Worm (Caenorhabditis elegans) whole organism, late embryonic: ENCODE data around the gene mboa-2.
A peak's percentile ranks its signal among the peaks of the same experiment; 100 is the strongest.

Experiments
- F13H6.1 ChIP-seq: sonication (generic microtip); optimal IDR thresholded peaks from 2 replicates; lab custom pipeline; 2016; ENCODE audit warnings: missing genetic modification characterization, missing compliant biosample characterization
- Y22D7AL.16 ChIP-seq: sonication (generic microtip); optimal IDR thresholded peaks from 2 replicates; lab custom pipeline; 2016; ENCODE audit warnings: missing genetic modification characterization, missing compliant biosample characterization
- ama-1 ChIP-seq: fragments of 150-350 bp; optimal IDR thresholded peaks from 2 replicates; lab custom pipeline; 2014
- ceh-14 ChIP-seq: sonication (generic microtip); optimal IDR thresholded peaks from 2 replicates; lab custom pipeline; 2016; ENCODE audit warnings: missing genotype, missing genetic modification characterization, missing compliant biosample characterization
- ceh-18 ChIP-seq: sonication (generic microtip); optimal IDR thresholded peaks from 2 replicates; lab custom pipeline; 2016; ENCODE audit warnings: missing genetic modification characterization, missing compliant biosample characterization
- ceh-2 ChIP-seq: sonication (generic microtip); optimal IDR thresholded peaks from 2 replicates; lab custom pipeline; 2016; ENCODE audit warnings: missing genotype, missing genetic modification characterization, missing compliant biosample characterization
- ceh-22 ChIP-seq: sonication (generic microtip); optimal IDR thresholded peaks from 2 replicates; lab custom pipeline; 2017; ENCODE audit warnings: missing biosample characterization, missing genetic modification characterization
- ceh-24 ChIP-seq: sonication (generic microtip); optimal IDR thresholded peaks from 2 replicates; lab custom pipeline; 2016; ENCODE audit warnings: mild to moderate bottlenecking, missing genetic modification characterization, missing compliant biosample characterization
- ceh-30 ChIP-seq: fragments of 150-350 bp; optimal IDR thresholded peaks from 2 replicates; lab custom pipeline; 2014; ENCODE audit warnings: missing biosample characterization, missing genetic modification characterization
- ceh-31 ChIP-seq: sonication (generic microtip); optimal IDR thresholded peaks from 2 replicates; lab custom pipeline; 2016; ENCODE audit warnings: missing genetic modification characterization, missing compliant biosample characterization
- ceh-34 ChIP-seq: sonication (generic microtip); optimal IDR thresholded peaks from 2 replicates; lab custom pipeline; 2016; ENCODE audit warnings: mild to moderate bottlenecking, missing genetic modification characterization, missing compliant biosample characterization
- dmd-4 ChIP-seq: sonication (generic microtip); optimal IDR thresholded peaks from 2 replicates; lab custom pipeline; 2016; ENCODE audit warnings: borderline replicate concordance, missing genetic modification characterization, missing compliant biosample characterization
- dve-1 ChIP-seq: sonication (generic microtip); optimal IDR thresholded peaks from 2 replicates; lab custom pipeline; 2017; ENCODE audit warnings: antibody characterized with exemption, mild to moderate bottlenecking, missing genetic modification characterization, missing compliant biosample characterization
- elt-2 ChIP-seq: sonication (generic microtip); optimal IDR thresholded peaks from 2 replicates; lab custom pipeline; 2016; ENCODE audit warnings: missing genetic modification reagents, missing genetic modification characterization, missing compliant biosample characterization
- elt-4 ChIP-seq: sonication (generic microtip); optimal IDR thresholded peaks from 2 replicates; lab custom pipeline; 2016; ENCODE audit warnings: missing genetic modification characterization, missing compliant biosample characterization
- ets-4 ChIP-seq: sonication (generic microtip); optimal IDR thresholded peaks from 2 replicates; lab custom pipeline; 2016; ENCODE audit warnings: missing genetic modification characterization, missing compliant biosample characterization
- eyg-1 ChIP-seq: sonication (generic microtip); optimal IDR thresholded peaks from 2 replicates; lab custom pipeline; 2016; ENCODE audit warnings: missing genotype, missing genetic modification characterization, missing compliant biosample characterization
- fkh-6 ChIP-seq: sonication (generic microtip); optimal IDR thresholded peaks from 2 replicates; lab custom pipeline; 2016; ENCODE audit warnings: missing genetic modification characterization, missing compliant biosample characterization
- hlh-13 ChIP-seq: fragments of 200-800 bp; sonication (Bioruptor generic); optimal IDR thresholded peaks from 2 replicates; lab custom pipeline; 2018; ENCODE audit warnings: mild to moderate bottlenecking, missing genetic modification characterization, missing compliant biosample characterization
- hlh-30 ChIP-seq: sonication (generic microtip); optimal IDR thresholded peaks from 2 replicates; lab custom pipeline; 2017; ENCODE audit warnings: antibody characterized with exemption, missing genetic modification characterization, missing compliant biosample characterization; ENCODE audit not compliant: insufficient read depth
- hlh-8 ChIP-seq: sonication (generic microtip); optimal IDR thresholded peaks from 2 replicates; lab custom pipeline; 2016; ENCODE audit warnings: missing genotype, missing genetic modification characterization, missing compliant biosample characterization
- lim-6 ChIP-seq: sonication (generic microtip); optimal IDR thresholded peaks from 2 replicates; lab custom pipeline; 2016; ENCODE audit warnings: missing genetic modification characterization, missing compliant biosample characterization
- nfya-1 ChIP-seq: sonication (generic microtip); optimal IDR thresholded peaks from 2 replicates; lab custom pipeline; 2017; ENCODE audit warnings: missing genetic modification characterization, mild to moderate bottlenecking, missing compliant biosample characterization, antibody characterized with exemption, moderate library complexity
- npax-4 ChIP-seq: sonication (generic microtip); optimal IDR thresholded peaks from 2 replicates; lab custom pipeline; 2016; ENCODE audit warnings: missing genetic modification characterization, missing compliant biosample characterization
- odd-2 ChIP-seq: sonication (generic microtip); optimal IDR thresholded peaks from 2 replicates; lab custom pipeline; 2017; ENCODE audit warnings: antibody characterized with exemption, mild to moderate bottlenecking, missing genetic modification characterization, missing compliant biosample characterization
- pat-9 ChIP-seq: fragments of 200-800 bp; sonication (Bioruptor generic); optimal IDR thresholded peaks from 2 replicates; lab custom pipeline; 2018; ENCODE audit warnings: mild to moderate bottlenecking, missing genetic modification characterization, moderate library complexity, missing compliant biosample characterization
- pax-1 ChIP-seq: fragments of 150-350 bp; optimal IDR thresholded peaks from 2 replicates; lab custom pipeline; 2014; ENCODE audit warnings: missing biosample characterization, missing genetic modification characterization
- pha-2 ChIP-seq: sonication (generic microtip); optimal IDR thresholded peaks from 2 replicates; lab custom pipeline; 2017; ENCODE audit warnings: mild to moderate bottlenecking, missing genetic modification characterization, missing compliant biosample characterization
- ref-2 ChIP-seq: sonication (generic microtip); optimal IDR thresholded peaks from 2 replicates; lab custom pipeline; 2016; ENCODE audit warnings: missing genetic modification characterization, missing compliant biosample characterization
- rnt-1 ChIP-seq: sonication (generic microtip); optimal IDR thresholded peaks from 2 replicates; lab custom pipeline; 2016; ENCODE audit warnings: missing genetic modification characterization, missing compliant biosample characterization
- sdc-2 ChIP-seq: sonication (generic microtip); optimal IDR thresholded peaks from 2 replicates; lab custom pipeline; 2016; ENCODE audit warnings: missing genotype, missing genetic modification characterization, missing compliant biosample characterization
- tbx-2 ChIP-seq: sonication (generic microtip); optimal IDR thresholded peaks from 2 replicates; lab custom pipeline; 2016; ENCODE audit warnings: missing genetic modification characterization, missing compliant biosample characterization
- tbx-7 ChIP-seq: sonication (generic microtip); optimal IDR thresholded peaks from 2 replicates; lab custom pipeline; 2016; ENCODE audit warnings: missing genotype, missing genetic modification characterization, missing compliant biosample characterization
- ttx-3 ChIP-seq: sonication (generic microtip); optimal IDR thresholded peaks from 2 replicates; lab custom pipeline; 2016; ENCODE audit warnings: missing genetic modification reagents, missing genetic modification characterization, missing compliant biosample characterization
- unc-55 ChIP-seq: sonication (generic microtip); optimal IDR thresholded peaks from 2 replicates; lab custom pipeline; 2017; ENCODE audit warnings: missing biosample characterization, missing genetic modification reagents, missing genetic modification characterization

The mboa-2 gene

DNA sequence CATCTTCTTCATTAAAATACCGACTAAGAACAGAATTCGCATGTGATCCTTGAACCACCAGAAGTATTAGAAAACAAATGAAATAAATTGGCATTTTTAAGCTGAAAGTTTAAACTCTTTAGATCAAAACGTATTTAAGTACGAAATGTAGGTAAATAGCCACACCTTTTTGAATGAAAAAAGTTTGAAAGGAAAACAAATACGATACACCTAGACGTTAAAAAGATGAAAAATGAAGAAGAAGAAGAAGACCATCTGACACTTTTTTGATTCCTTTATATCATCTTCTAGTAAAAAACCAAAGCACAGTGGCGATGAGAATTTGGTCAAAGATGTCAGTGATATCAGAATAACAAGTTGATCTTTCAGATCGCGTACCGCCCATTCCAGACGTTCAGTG lies 26.4 kb downstream of the mboa-2 start, which contains the start of gene Y42A5A.3:
Y42A5A.3 (minus strand) TSS at position 101 of the 400 bp plus-strand sequence.
- no peak for TF ChIP-seq npax-4 (tag; lab: Kevin White, UChicago)
- no peak for TF ChIP-seq tbx-7 (tag; lab: Kevin White, UChicago)
- TF ChIP-seq elt-4 (tag; lab: Kevin White, UChicago), result no peak
- no peak for TF ChIP-seq ama-1 (lab: Kevin White, UChicago)
- TF ChIP-seq ceh-18 (tag; lab: Kevin White, UChicago), result no peak
- no peak for TF ChIP-seq hlh-13 (GFP tag; lab: Kevin White, UChicago)
- TF ChIP-seq ceh-24, result no peak
- TF ChIP-seq fkh-6 (tag; lab: Kevin White, UChicago), result no peak
- no peak for TF ChIP-seq dve-1 (tag; lab: Kevin White, UChicago)
- TF ChIP-seq nfya-1 (tag; lab: Kevin White, UChicago), result no peak
- no peak for TF ChIP-seq F13H6.1 (tag; lab: Kevin White, UChicago)
- no peak for TF ChIP-seq hlh-30 (tag; lab: Kevin White, UChicago)

DNA sequence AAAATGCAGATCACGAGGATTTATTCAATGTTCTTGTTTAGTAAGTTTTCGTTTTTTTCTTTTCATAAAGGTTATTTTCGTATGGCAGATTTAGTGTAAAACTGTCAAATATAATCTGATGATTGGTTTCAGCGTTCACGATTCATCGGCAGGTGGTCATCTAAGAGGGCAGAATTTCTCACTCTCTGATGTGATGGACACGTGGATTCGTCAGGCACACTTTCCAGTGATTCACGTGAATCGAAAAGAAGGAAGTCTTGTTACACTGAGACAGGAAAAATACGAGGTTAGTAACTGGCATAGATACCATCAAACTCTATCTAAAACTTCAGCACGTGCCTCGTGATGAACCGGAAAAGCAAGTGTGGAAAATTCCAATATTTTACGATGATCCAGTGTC lies 27.6 kb downstream of the mboa-2 start:
- TF ChIP-seq ceh-30 (tag; lab: Kevin White, UChicago) (no peak), eyg-1 (tag; lab: Kevin White, UChicago) (no peak), sdc-2 (no peak)

- no peak for TF ChIP-seq ceh-14 (tag; lab: Kevin White, UChicago)
- TF ChIP-seq rnt-1, result peak; percentile 69
Measured at ce11 chrV:11093163-11094091, 28.9 kb downstream of the mboa-2 start, which contains the start of gene lact-8. TSS of gene lact-8 (minus strand) at chrV:11093607.

DNA sequence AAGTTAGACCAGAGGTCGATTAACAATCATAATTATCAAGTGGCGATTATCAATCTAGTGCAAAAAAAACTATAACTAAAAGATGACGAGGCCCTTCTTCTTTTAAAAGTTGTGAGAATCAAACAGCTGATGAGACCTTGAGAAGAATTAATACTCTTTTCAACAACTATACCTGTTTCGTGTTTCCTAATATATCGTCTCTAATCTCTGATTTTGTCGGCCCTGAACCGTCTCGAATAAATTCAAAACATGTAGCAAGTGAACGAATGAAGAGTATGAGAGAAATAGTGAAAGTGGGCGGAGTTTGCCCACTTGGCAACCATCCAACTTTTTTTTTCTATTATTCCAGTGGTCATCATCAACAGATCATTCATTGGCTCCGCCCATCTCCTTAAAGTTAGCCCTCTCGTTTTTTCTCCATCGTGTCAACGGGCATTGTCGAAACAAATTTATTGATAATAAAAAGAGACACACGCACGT lies 34.7 kb downstream of the mboa-2 start, which contains the start of gene Y42A5A.1:
Y42A5A.1 (plus strand) TSS at position 430 of the 480 bp plus-strand sequence.
- TF ChIP-seq hlh-8 (tag; lab: Kevin White, UChicago), result no peak
- TF ChIP-seq eyg-1 (tag; lab: Kevin White, UChicago), result no peak
- TF ChIP-seq lim-6, result no peak
- TF ChIP-seq Y22D7AL.16 (tag; lab: Kevin White, UChicago), result no peak
- TF ChIP-seq, all 69 proteins: peak for 0

DNA sequence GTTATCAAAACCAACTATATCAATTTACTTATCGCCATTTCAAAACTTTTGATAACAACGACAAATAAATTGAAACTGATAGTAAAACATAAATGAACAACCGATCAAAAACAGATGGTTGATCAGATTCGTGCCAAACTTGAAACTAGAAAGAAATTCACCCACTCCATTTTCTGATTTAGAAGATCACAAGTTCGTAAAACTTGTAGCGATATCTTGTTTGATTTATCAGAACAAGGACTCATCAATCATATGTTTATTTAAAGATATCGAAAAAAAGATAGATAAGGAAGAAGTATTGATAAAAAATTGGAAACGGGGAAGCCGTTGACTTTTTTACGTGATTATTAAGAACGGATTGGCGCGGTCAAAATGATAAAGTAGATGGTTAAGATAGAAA lies 35.2 kb downstream of the mboa-2 start:
- TF ChIP-seq elt-2 (tag; lab: Kevin White, UChicago) (peak; percentile 98), ceh-34 (tag; lab: Kevin White, UChicago) (no peak)
- TF ChIP-seq, all 69 proteins: peak for 1

ce11 chrV:11083691-11084090 lies 38.6 kb downstream of the mboa-2 start:
- TF ChIP-seq elt-2 (tag; lab: Kevin White, UChicago) (no peak), ceh-2 (peak; percentile 27), ceh-18 (tag; lab: Kevin White, UChicago) (peak; percentile 88), unc-55 (GFP tag; lab: Kevin White, UChicago) (peak; percentile 79), F13H6.1 (tag; lab: Kevin White, UChicago) (peak; percentile 16), pat-9 (tag; lab: Kevin White, UChicago) (peak; percentile 76), pax-1 (peak; percentile 96), tbx-2 (tag; lab: Kevin White, UChicago) (peak; percentile 65), odd-2 (tag; lab: Kevin White, UChicago) (no peak), rnt-1 (peak; percentile 72), ets-4 (tag; lab: Kevin White, UChicago) (peak; percentile 1), ref-2 (tag; lab: Kevin White, UChicago) (peak; percentile 3), ceh-31 (tag; lab: Kevin White, UChicago) (peak; percentile 53), ttx-3 (tag; lab: Kevin White, UChicago) (no peak), dmd-4 (tag; lab: Kevin White, UChicago) (peak; percentile 48), ceh-22 (tag; lab: Kevin White, UChicago) (peak; percentile 62), nfya-1 (tag; lab: Kevin White, UChicago) (peak; percentile 74), eyg-1 (tag; lab: Kevin White, UChicago) (no peak), fkh-6 (tag; lab: Kevin White, UChicago) (no peak), pha-2 (peak; percentile 55)
- TF ChIP-seq, all 69 proteins: peak for 15
